Fruit fly (Drosophila melanogaster) whole organism, embryonic: ENCODE measurements around the gene CG7810.

Experiments
- ATbp ChIP-seq: fragments of 200-800 bp; sonication (Bioruptor generic); optimal IDR thresholded peaks from 2 replicates; lab custom pipeline; 2017; ENCODE audit warnings: missing biosample characterization, mild to moderate bottlenecking, missing genetic modification characterization, missing genetic modification reagents
- Adf1 ChIP-seq: fragments of 200-800 bp; sonication (Bioruptor generic); IDR thresholded peaks from 2 replicates; pipeline ENCODE4 v1.3.6; 2022; ENCODE audit warnings: missing biosample characterization, missing genetic modification characterization
- CG11093 ChIP-seq: fragments of 200-800 bp; sonication (Bioruptor generic); IDR thresholded peaks from 3 replicates; pipeline ENCODE4 v1.3.6; 2022; ENCODE audit warnings: missing biosample characterization, missing genetic modification characterization
- CG11696 ChIP-seq: fragments of 200-800 bp; sonication (Bioruptor generic); IDR thresholded peaks from 2 replicates; pipeline ENCODE4 v1.3.6; 2022; ENCODE audit warnings: missing biosample characterization, missing genetic modification characterization
- CG12769 ChIP-seq: fragments of 200-800 bp; sonication (Bioruptor generic); optimal IDR thresholded peaks from 2 replicates; lab custom pipeline; 2019; ENCODE audit warnings: missing biosample characterization, mild to moderate bottlenecking, missing genetic modification characterization, moderate library complexity
- CG13123 ChIP-seq: fragments of 200-800 bp; sonication (Bioruptor generic); optimal IDR thresholded peaks from 2 replicates; lab custom pipeline; 2016; ENCODE audit warnings: missing biosample characterization, missing genetic modification characterization
- CG13287 ChIP-seq: fragments of 200-800 bp; sonication (Bioruptor generic); IDR thresholded peaks from 2 replicates; pipeline ENCODE4 v1.3.6; 2022; ENCODE audit warnings: missing biosample characterization, missing genetic modification characterization; ENCODE audit not compliant: partially characterized antibody
- CG14667 ChIP-seq: fragments of 200-800 bp; sonication (Bioruptor generic); IDR thresholded peaks from 2 replicates; pipeline ENCODE4 v1.3.6; 2022; ENCODE audit warnings: missing biosample characterization, missing genetic modification characterization
- CG1529 ChIP-seq: fragments of 200-800 bp; sonication (Bioruptor generic); optimal IDR thresholded peaks from 3 replicates; lab custom pipeline; 2018; ENCODE audit warnings: missing biosample characterization, missing genetic modification characterization
- CG16815 ChIP-seq: fragments of 200-800 bp; sonication (Bioruptor generic); optimal IDR thresholded peaks from 3 replicates; lab custom pipeline; 2017; ENCODE audit warnings: missing biosample characterization, mild to moderate bottlenecking, missing genetic modification characterization
- CG17385 ChIP-seq: fragments of 200-800 bp; sonication (Bioruptor generic); optimal IDR thresholded peaks from 3 replicates; lab custom pipeline; 2018; ENCODE audit warnings: missing biosample characterization, mild to moderate bottlenecking, missing genetic modification characterization
- CG30403 ChIP-seq: fragments of 200-800 bp; sonication (Bioruptor generic); optimal IDR thresholded peaks from 3 replicates; lab custom pipeline; 2016; ENCODE audit warnings: missing biosample characterization, missing genetic modification characterization
- CG3281 ChIP-seq: fragments of 200-800 bp; sonication (Bioruptor generic); optimal IDR thresholded peaks from 3 replicates; lab custom pipeline; 2017; ENCODE audit warnings: missing biosample characterization, mild to moderate bottlenecking, missing genetic modification characterization
- CG3407 ChIP-seq: fragments of 200-800 bp; sonication (Bioruptor generic); optimal IDR thresholded peaks from 2 replicates; lab custom pipeline; 2018; ENCODE audit warnings: missing biosample characterization, mild to moderate bottlenecking, missing genetic modification characterization
- CG4730 ChIP-seq: fragments of 200-800 bp; sonication (Bioruptor generic); IDR thresholded peaks from 2 replicates; pipeline ENCODE4 v1.3.6; 2022; ENCODE audit warnings: missing biosample characterization, missing genetic modification characterization
- CG4820 ChIP-seq: fragments of 200-800 bp; sonication (Bioruptor generic); optimal IDR thresholded peaks from 3 replicates; lab custom pipeline; 2016; ENCODE audit warnings: missing biosample characterization, missing genetic modification characterization
- CG4854 ChIP-seq: fragments of 200-800 bp; sonication (Bioruptor generic); optimal IDR thresholded peaks from 2 replicates; lab custom pipeline; 2016; ENCODE audit warnings: missing biosample characterization, missing genetic modification characterization, inconsistent platforms
- CG9727 ChIP-seq: fragments of 200-800 bp; sonication (Bioruptor generic); optimal IDR thresholded peaks from 3 replicates; lab custom pipeline; 2017; ENCODE audit warnings: missing biosample characterization, mild to moderate bottlenecking, missing genetic modification characterization
- Dip2 ChIP-seq: fragments of 200-800 bp; sonication (Bioruptor generic); IDR thresholded peaks from 2 replicates; pipeline ENCODE4 v1.3.6; 2022; ENCODE audit warnings: missing biosample characterization, missing genetic modification characterization
- Dp ChIP-seq: fragments of 200-800 bp; sonication (Bioruptor generic); optimal IDR thresholded peaks from 2 replicates; lab custom pipeline; 2018; ENCODE audit warnings: missing biosample characterization, mild to moderate bottlenecking, missing genetic modification characterization, moderate library complexity
- Elba2 ChIP-seq: fragments of 200-800 bp; sonication (Bioruptor generic); optimal IDR thresholded peaks from 3 replicates; lab custom pipeline; 2016; ENCODE audit warnings: missing biosample characterization, missing genetic modification characterization
- Fer2 ChIP-seq: fragments of 200-800 bp; sonication (Bioruptor generic); optimal IDR thresholded peaks from 2 replicates; lab custom pipeline; 2018; ENCODE audit warnings: missing biosample characterization, mild to moderate bottlenecking, missing genetic modification characterization, moderate library complexity
- Gug ChIP-seq: fragments of 200-800 bp; sonication (Bioruptor generic); IDR thresholded peaks from 4 replicates; pipeline ENCODE4 v1.3.6; 2022; ENCODE audit warnings: missing biosample characterization, missing genetic modification characterization
- HLH54F ChIP-seq: fragments of 200-800 bp; sonication (Bioruptor generic); optimal IDR thresholded peaks from 3 replicates; lab custom pipeline; 2016; ENCODE audit warnings: missing biosample characterization, missing genetic modification characterization
- Hr51 ChIP-seq, 2 experiments: fragments of 200-800 bp; sonication (Bioruptor generic); optimal IDR thresholded peaks; 2 replicates in 1 of 2; 3 replicates in 1 of 2; lab custom pipeline; 2016 to 2018; ENCODE audit warnings: missing biosample characterization in 2 of 2, missing genetic modification characterization in 2 of 2, mild to moderate bottlenecking in 1 of 2, moderate library complexity in 1 of 2
- MBD-R2 ChIP-seq: fragments of 200-800 bp; sonication (Bioruptor generic); IDR thresholded peaks from 2 replicates; pipeline ENCODE4 v1.3.6; 2022; ENCODE audit warnings: missing biosample characterization, missing genetic modification characterization
- NK7.1 ChIP-seq: fragments of 200-800 bp; sonication (Bioruptor generic); optimal IDR thresholded peaks from 3 replicates; lab custom pipeline; 2016; ENCODE audit warnings: missing biosample characterization, missing genetic modification characterization
- Pdp1 ChIP-seq, 2 experiments: fragments of 200-800 bp; sonication (Bioruptor generic); optimal IDR thresholded peaks; 3 replicates each; lab custom pipeline; 2016; ENCODE audit warnings: missing biosample characterization in 2 of 2, missing genetic modification characterization in 2 of 2, mild to moderate bottlenecking in 1 of 2, moderate library complexity in 1 of 2
- Rfx ChIP-seq: fragments of 200-800 bp; sonication (Bioruptor generic); IDR thresholded peaks from 2 replicates; pipeline ENCODE4 v1.3.6; 2022; ENCODE audit warnings: missing biosample characterization, missing genetic modification characterization
- Stat92E ChIP-seq, 3 experiments: fragments of >200 bp in 2 of 3; fragments of 200-800 bp in 1 of 3; sonication (Bioruptor generic) in 1 of 3; optimal IDR thresholded peaks; 2 replicates each; lab custom pipeline; 2017 to 2019; ENCODE audit warnings: missing biosample characterization in 3 of 3, missing genetic modification characterization in 3 of 3, mild to moderate bottlenecking in 1 of 3, moderate library complexity in 1 of 3
- Tbp ChIP-seq: fragments of >200 bp; optimal IDR thresholded peaks from 2 replicates; lab custom pipeline; 2018; ENCODE audit warnings: missing biosample characterization, missing genetic modification characterization
- Usf ChIP-seq: fragments of 200-800 bp; sonication (Bioruptor generic); optimal IDR thresholded peaks from 2 replicates; lab custom pipeline; 2017; ENCODE audit warnings: missing genotype, missing biosample characterization, missing genetic modification characterization
- Xbp1 ChIP-seq: fragments of 200-800 bp; sonication (Bioruptor generic); optimal IDR thresholded peaks from 3 replicates; lab custom pipeline; 2016; ENCODE audit warnings: missing biosample characterization, mild to moderate bottlenecking, missing genetic modification characterization
- Xrp1 ChIP-seq: fragments of 200-800 bp; sonication (Bioruptor generic); IDR thresholded peaks from 2 replicates; pipeline ENCODE4 v1.3.6; 2022; ENCODE audit warnings: missing biosample characterization, missing genetic modification characterization
- bowl ChIP-seq: fragments of 200-800 bp; sonication (Bioruptor generic); IDR thresholded peaks from 2 replicates; pipeline ENCODE4 v1.3.6; 2022; ENCODE audit warnings: missing biosample characterization, missing genetic modification characterization
- br ChIP-seq: fragments of >200 bp; optimal IDR thresholded peaks from 2 replicates; lab custom pipeline; 2017
- crc ChIP-seq: fragments of 200-800 bp; sonication (Bioruptor generic); optimal IDR thresholded peaks from 2 replicates; lab custom pipeline; 2016; ENCODE audit warnings: missing biosample characterization, missing genetic modification characterization
- crp ChIP-seq, 2 experiments: fragments of 200-800 bp; sonication (Bioruptor generic); optimal IDR thresholded peaks; 2 replicates in 1 of 2; 3 replicates in 1 of 2; lab custom pipeline; 2017; ENCODE audit warnings: missing biosample characterization in 2 of 2, missing genetic modification characterization in 2 of 2, mild to moderate bottlenecking in 1 of 2, moderate library complexity in 1 of 2
- cwo ChIP-seq: fragments of 200-800 bp; sonication (Bioruptor generic); optimal IDR thresholded peaks from 3 replicates; lab custom pipeline; 2017; ENCODE audit warnings: missing biosample characterization, missing genetic modification characterization, mild to moderate bottlenecking, moderate library complexity, missing genetic modification reagents
- esg ChIP-seq: fragments of 200-800 bp; sonication (Bioruptor generic); conservative IDR thresholded peaks from 2 replicates; pipeline ENCODE4 v1.3.6; 2022; ENCODE audit warnings: missing biosample characterization, missing genetic modification characterization
- eyg ChIP-seq: fragments of 200-800 bp; sonication (Bioruptor generic); optimal IDR thresholded peaks from 3 replicates; lab custom pipeline; 2016; ENCODE audit warnings: missing biosample characterization, missing genetic modification characterization
- gcm ChIP-seq: fragments of 200-800 bp; sonication (Bioruptor generic); optimal IDR thresholded peaks from 2 replicates; lab custom pipeline; 2019; ENCODE audit warnings: missing biosample characterization, mild to moderate bottlenecking, missing genetic modification characterization, moderate library complexity
- gcm2 ChIP-seq: fragments of 200-800 bp; sonication (Bioruptor generic); optimal IDR thresholded peaks from 2 replicates; lab custom pipeline; 2016; ENCODE audit warnings: missing biosample characterization, missing genetic modification characterization
- gsb ChIP-seq: fragments of 200-800 bp; sonication (Bioruptor generic); IDR thresholded peaks from 2 replicates; pipeline ENCODE4 v1.3.6; 2022; ENCODE audit warnings: missing biosample characterization, missing genetic modification characterization
- hb ChIP-seq: fragments of 200-800 bp; sonication (Bioruptor generic); IDR thresholded peaks from 3 replicates; pipeline ENCODE4 v1.3.6; 2022; ENCODE audit warnings: missing biosample characterization, missing genetic modification characterization; ENCODE audit not compliant: partially characterized antibody
- so ChIP-seq: fragments of 200-800 bp; sonication (Bioruptor generic); IDR thresholded peaks from 3 replicates; pipeline ENCODE4 v1.3.6; 2022; ENCODE audit warnings: missing biosample characterization, missing genetic modification characterization
- ssp ChIP-seq: fragments of 200-800 bp; sonication (Bioruptor generic); IDR thresholded peaks from 2 replicates; pipeline ENCODE4 v1.3.6; 2022; ENCODE audit warnings: missing biosample characterization, missing genetic modification characterization
- tll ChIP-seq, 2 experiments: fragments of 200-800 bp in 1 of 2; fragments of >200 bp in 1 of 2; sonication (Bioruptor generic) in 1 of 2; optimal IDR thresholded peaks; 2 replicates each; lab custom pipeline; 2017 to 2019; ENCODE audit warnings: missing biosample characterization in 2 of 2, missing genetic modification characterization in 2 of 2, mild to moderate bottlenecking in 1 of 2, moderate library complexity in 1 of 2
- wor ChIP-seq: fragments of 200-800 bp; sonication (Bioruptor generic); IDR thresholded peaks from 2 replicates; pipeline ENCODE4 v1.3.6; 2022; ENCODE audit warnings: missing biosample characterization, missing genetic modification characterization
- yki ChIP-seq: fragments of >200 bp; optimal IDR thresholded peaks from 3 replicates; lab custom pipeline; 2018
- zf30C ChIP-seq: fragments of 200-800 bp; sonication (Bioruptor generic); optimal IDR thresholded peaks from 3 replicates; lab custom pipeline; 2018; ENCODE audit warnings: missing biosample characterization, mild to moderate bottlenecking, missing genetic modification characterization

Gene CG7810

dm6 chr2L:8311091-8311490, at the start of gene CG7810, which contains the start of gene CG7806 (continued):
- peak; percentile 86 for TF ChIP-seq CG3281
- TF ChIP-seq eyg (GFP tag; lab: Kevin White, UChicago), result peak; percentile 63
- TF ChIP-seq MBD-R2 (GFP tag; lab: Robert Waterston, UW), result peak; percentile 97
- TF ChIP-seq Hr51 (GFP tag; optimal IDR thresholded peaks at IDR 0.05; lab: Kevin White, UChicago), result peak; percentile 82 to 93
- TF ChIP-seq gcm (GFP tag; lab: Kevin White, UChicago), result peak; percentile 92
- peak; percentile 47 for TF ChIP-seq Usf (GFP tag; lab: Kevin White, UChicago)
- TF ChIP-seq Fer2 (tag; lab: Kevin White, UChicago), result peak; percentile 72
- peak; percentile 74 for TF ChIP-seq CG4730
- TF ChIP-seq tll (GFP tag; optimal IDR thresholded peaks at IDR 0.05; lab: Kevin White, UChicago), result peak in 1 of 2 experiments; percentile 66
- peak; percentile 67 for TF ChIP-seq CG11696 (GFP tag; lab: Robert Waterston, UW)
- TF ChIP-seq CG1529 (GFP tag; lab: Kevin White, UChicago), result peak; percentile 86
- no peak for TF ChIP-seq ATbp (GFP tag; lab: Kevin White, UChicago)
- peak; percentile 90 for TF ChIP-seq so (GFP tag; lab: Robert Waterston, UW)
- TF ChIP-seq ssp (GFP tag; lab: Robert Waterston, UW), result peak; percentile 79
- TF ChIP-seq CG17385, result peak; percentile 99
- TF ChIP-seq hb (GFP tag; lab: Robert Waterston, UW), result no peak
- peak; percentile 7 for TF ChIP-seq zf30C (GFP tag; lab: Kevin White, UChicago)
- peak; percentile 36 for TF ChIP-seq Dp (GFP tag; lab: Kevin White, UChicago)
- TF ChIP-seq CG11093, result peak; percentile 67; the same call in 2 of the 3 replicates
- TF ChIP-seq esg (GFP tag; lab: Robert Waterston, UW), result peak; percentile 92
- TF ChIP-seq Xrp1 (GFP tag; lab: Robert Waterston, UW), result peak; percentile 94
- TF ChIP-seq CG4854 (GFP tag; lab: Kevin White, UChicago), result peak; percentile 74
- TF ChIP-seq CG13123 (GFP tag; lab: Kevin White, UChicago), result peak; percentile 91
- peak; percentile 67; the same call in 3 of the 4 replicates for TF ChIP-seq Gug (GFP tag; lab: Robert Waterston, UW)
- peak in 1 of 2 experiments; percentile 64 for TF ChIP-seq crp (GFP tag; optimal IDR thresholded peaks at IDR 0.05; lab: Kevin White, UChicago)
- peak; percentile 90 for TF ChIP-seq bowl
- TF ChIP-seq cwo, result peak; percentile 74
- TF ChIP-seq HLH54F, result peak; percentile 89
- TF ChIP-seq CG16815 (GFP tag; lab: Kevin White, UChicago), result peak; percentile 58
- TF ChIP-seq CG4820 (GFP tag; lab: Kevin White, UChicago), result peak; percentile 82
- peak; percentile 75 for TF ChIP-seq CG13287 (GFP tag; lab: Robert Waterston, UW)
- TF ChIP-seq Dip2, result no peak
- no peak for TF ChIP-seq Tbp (GFP tag; lab: Kevin White, UChicago)
- peak; percentile 73 for TF ChIP-seq CG14667 (GFP tag; lab: Robert Waterston, UW)
- peak; percentile 75 for TF ChIP-seq wor (GFP tag; lab: Robert Waterston, UW)
- TF ChIP-seq NK7.1 (GFP tag; lab: Kevin White, UChicago), result peak; percentile 68
- TF ChIP-seq gcm2 (GFP tag; lab: Kevin White, UChicago), result peak; percentile 86
- no peak for TF ChIP-seq CG12769 (tag; lab: Kevin White, UChicago)
- peak in 1 of 3 experiments; percentile 74 for TF ChIP-seq Stat92E (GFP tag; optimal IDR thresholded peaks at IDR 0.05; lab: Kevin White, UChicago)
- TF ChIP-seq yki, result no peak
- TF ChIP-seq Pdp1 (GFP tag; optimal IDR thresholded peaks at IDR 0.05; lab: Kevin White, UChicago), result peak; percentile 88 to 89
- peak; percentile 95 for TF ChIP-seq Rfx (GFP tag; lab: Robert Waterston, UW)
- TF ChIP-seq CG9727 (GFP tag; lab: Kevin White, UChicago), result peak; percentile 88
- peak; percentile 56 for TF ChIP-seq Elba2 (GFP tag; lab: Kevin White, UChicago)
- no peak for TF ChIP-seq br (lab: Kevin White, UChicago)
- TF ChIP-seq gsb (GFP tag; lab: Robert Waterston, UW), result peak; percentile 58; the same call in 1 of the 2 replicates
- peak; percentile 90 for TF ChIP-seq Xbp1 (GFP tag; lab: Kevin White, UChicago)
- peak; percentile 82 for TF ChIP-seq crc
- peak; percentile 93 for TF ChIP-seq CG30403 (GFP tag; lab: Kevin White, UChicago)
- TF ChIP-seq CG3407, result peak; percentile 83
- peak; percentile 65 for TF ChIP-seq Adf1 (GFP tag; lab: Robert Waterston, UW)
